Worm (Caenorhabditis elegans): ENCODE measurements around the gene H03G16.1.

H03G16.1 gene

DNA sequence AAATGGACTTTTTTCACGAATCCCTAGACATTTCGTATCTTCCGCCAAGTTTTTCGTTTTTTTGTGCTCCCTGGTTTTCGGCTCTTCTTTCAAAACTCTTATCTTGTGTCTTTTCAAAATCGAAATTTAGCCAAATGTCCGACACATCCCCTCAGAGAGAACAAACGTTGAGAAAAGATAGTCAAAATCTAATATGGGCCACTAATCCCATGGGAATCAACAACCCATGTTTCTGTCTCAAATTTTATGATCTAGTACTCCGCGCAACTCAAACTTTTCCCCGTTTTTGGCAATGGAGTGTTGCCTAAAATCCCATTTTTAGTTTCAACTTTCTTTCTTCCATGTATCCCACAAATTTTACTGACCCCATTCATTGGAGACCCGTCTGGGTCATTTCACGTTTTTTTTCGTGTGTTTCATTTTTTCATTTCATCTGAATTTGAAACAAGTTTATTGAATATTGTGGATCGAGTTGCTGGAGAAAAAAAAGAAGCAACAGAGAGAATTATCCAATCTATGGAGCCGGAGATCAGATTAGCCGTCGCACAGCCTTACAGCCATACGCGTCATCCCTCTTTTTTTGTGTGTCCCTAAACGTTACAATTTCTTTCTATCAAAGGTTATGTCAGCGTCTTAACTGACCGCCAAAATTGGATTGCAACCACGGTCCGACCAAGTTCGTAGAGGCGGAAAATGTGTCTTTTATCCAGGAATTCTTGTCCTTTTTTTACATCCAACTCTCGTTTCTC lies 42.0 kb upstream of the H03G16.1 start:
- TF ChIP-seq K09A11.1 (tag; optimal IDR thresholded peaks at IDR 0.05; ENCODE audit: insufficient read depth) (no peak), unc-42 (tag; optimal IDR thresholded peaks at IDR 0.05) (peak; percentile 56), unc-3 (GFP tag; conservative IDR thresholded peaks at IDR 0.05) (0 out of 2 replicates have a peak, but pooled peaks have one; percentile 28), unc-3 (tag; optimal IDR thresholded peaks at IDR 0.05) (peak; percentile 82)

ce11 chrX:15013941-15014453 lies 39.7 kb upstream of the H03G16.1 start:
- TF ChIP-seq hlh-13 (GFP tag; optimal IDR thresholded peaks at IDR 0.05) (no peak), rnt-1 (tag; optimal IDR thresholded peaks at IDR 0.05) (peak; percentile 45), ama-1 (optimal IDR thresholded peaks at IDR 0.05) (no peak), ceh-18 (tag; optimal IDR thresholded peaks at IDR 0.05) (peak; percentile 52), unc-55 (GFP tag; optimal IDR thresholded peaks at IDR 0.05) (peak; percentile 94), nhr-232 (tag; optimal IDR thresholded peaks at IDR 0.05) (no peak)

ce11 chrX:15016102-15016501 lies 37.6 kb upstream of the H03G16.1 start:
- no peak for TF ChIP-seq madf-2 (tag; optimal IDR thresholded peaks at IDR 0.05)
- TF ChIP-seq rnt-1 (tag; optimal IDR thresholded peaks at IDR 0.05) = no peak

- no peak for TF ChIP-seq rnt-1 (tag; optimal IDR thresholded peaks at IDR 0.05)
- TF ChIP-seq nhr-11 (tag; optimal IDR thresholded peaks at IDR 0.05) = no peak
- no peak for TF ChIP-seq C08G9.2 (tag; optimal IDR thresholded peaks at IDR 0.05)
- TF ChIP-seq K02D7.2 (tag; optimal IDR thresholded peaks at IDR 0.05) = no peak
- no peak for TF ChIP-seq ceh-48 (tag; optimal IDR thresholded peaks at IDR 0.05)
- no peak for TF ChIP-seq ceh-34 (tag; optimal IDR thresholded peaks at IDR 0.05)
- no peak for TF ChIP-seq sox-4 (tag; optimal IDR thresholded peaks at IDR 0.05)
- no peak for TF ChIP-seq che-1 (tag; optimal IDR thresholded peaks at IDR 0.05)
- no peak for TF ChIP-seq fkh-6 (tag; optimal IDR thresholded peaks at IDR 0.05)
- TF ChIP-seq hlh-30 (tag; optimal IDR thresholded peaks at IDR 0.05; ENCODE audit: insufficient read depth) = no peak
- no peak for TF ChIP-seq ceh-6 (GFP tag; optimal IDR thresholded peaks at IDR 0.05)
- no peak for TF ChIP-seq C38D4.7 (GFP tag; optimal IDR thresholded peaks at IDR 0.05)
- TF ChIP-seq sox-2 (GFP tag; IDR thresholded peaks at IDR 0.05) = no peak
- no peak for TF ChIP-seq nfya-1 (tag; optimal IDR thresholded peaks at IDR 0.05)
- TF ChIP-seq dve-1 (tag; optimal IDR thresholded peaks at IDR 0.05) = no peak
- TF ChIP-seq ceh-30 (tag; optimal IDR thresholded peaks at IDR 0.05) = no peak
- TF ChIP-seq syd-9 (tag; optimal IDR thresholded peaks at IDR 0.05) = no peak
- no peak for TF ChIP-seq ceh-9 (tag; optimal IDR thresholded peaks at IDR 0.05)
- TF ChIP-seq tbx-7 (tag; optimal IDR thresholded peaks at IDR 0.05) = no peak
These were observed 27.7 kb upstream of the H03G16.1 start, which contains the start of gene seb-3 for ce11 chrX:15026008-15026407. seb-3 (plus strand) TSS chrX:15026308.

DNA sequence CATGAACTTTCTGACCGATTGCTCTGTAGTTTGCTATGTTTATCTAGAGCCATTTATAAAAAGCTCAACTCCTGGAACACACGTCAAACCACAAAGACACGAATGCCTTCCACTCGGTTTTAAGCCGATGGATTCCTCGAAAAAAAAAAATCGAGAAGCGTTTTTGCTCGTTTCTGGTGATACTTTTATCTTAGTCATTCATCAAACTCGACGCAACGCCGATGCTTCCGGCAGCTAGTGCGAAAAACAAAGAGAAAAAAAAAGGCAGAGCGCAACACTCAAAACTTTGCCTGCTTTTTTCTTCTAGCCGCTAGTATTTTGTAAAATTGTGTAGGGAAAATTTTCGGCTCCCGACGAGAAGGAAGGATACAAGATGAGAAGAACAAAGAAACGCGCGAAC lies 26.1 kb upstream of the H03G16.1 start:
- no peak for TF ChIP-seq K09A11.1 (tag; optimal IDR thresholded peaks at IDR 0.05; ENCODE audit: insufficient read depth)
- no peak for TF ChIP-seq ceh-9 (tag; optimal IDR thresholded peaks at IDR 0.05)
- no peak for TF ChIP-seq sox-2 (GFP tag; IDR thresholded peaks at IDR 0.05)
- no peak for TF ChIP-seq elt-2 (tag; optimal IDR thresholded peaks at IDR 0.05)
- TF ChIP-seq npax-4 (tag; optimal IDR thresholded peaks at IDR 0.05) = no peak
- no peak for TF ChIP-seq ceh-18 (tag; optimal IDR thresholded peaks at IDR 0.05)
- no peak for TF ChIP-seq fkh-6 (tag; optimal IDR thresholded peaks at IDR 0.05)
- no peak for TF ChIP-seq ztf-16 (tag; optimal IDR thresholded peaks at IDR 0.05)
- no peak for TF ChIP-seq ceh-31 (tag; optimal IDR thresholded peaks at IDR 0.05)

Measured in whole organism, late embryonic.